Fruit fly (Drosophila melanogaster): Measurements from ENCODE around the gene Mob2.

- no peak for TF ChIP-seq Myc (optimal IDR thresholded peaks at IDR 0.05)
- TF ChIP-seq psq (optimal IDR thresholded peaks at IDR 0.05) = no peak
- TF ChIP-seq h (optimal IDR thresholded peaks at IDR 0.05) = no peak
- no peak for TF ChIP-seq insv (optimal IDR thresholded peaks at IDR 0.05)
- no peak for TF ChIP-seq Sin3A (optimal IDR thresholded peaks at IDR 0.05)
These were observed 46.5 kb downstream of the Mob2 start for dm6 chr3L:11515349-11516079.

Data from Kc167 (cell line).